Fruit fly (Drosophila melanogaster): ENCODE data around the gene nej.

The nej gene

DNA sequence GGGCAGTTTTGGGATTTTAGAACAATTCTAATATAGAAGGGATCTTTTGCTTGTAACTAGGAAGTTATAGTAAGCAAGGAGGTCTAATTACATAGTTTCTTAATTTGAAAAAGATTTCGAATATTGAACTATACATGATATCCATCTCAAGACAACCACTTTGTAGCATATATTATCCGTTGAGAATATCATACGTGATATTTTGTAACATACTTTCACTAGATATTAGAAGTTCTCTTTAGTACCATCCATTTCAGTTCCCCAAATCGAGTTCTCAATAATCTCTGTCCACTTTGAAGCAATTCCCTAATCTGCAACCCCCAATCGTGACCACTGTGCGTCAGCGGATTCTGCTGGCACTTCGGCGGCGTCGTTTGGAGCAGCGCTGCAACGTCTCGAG is 71.4 kb downstream of the nej start (continued):
- TF ChIP-seq CG6792 (GFP tag; optimal IDR thresholded peaks at IDR 0.05), result no peak
- no peak for TF ChIP-seq eg (GFP tag; IDR thresholded peaks at IDR 0.05)
- TF ChIP-seq Eip93F (GFP tag; optimal IDR thresholded peaks at IDR 0.05), result no peak
- no peak for TF ChIP-seq pdm3 (GFP tag; optimal IDR thresholded peaks at IDR 0.05)
- TF ChIP-seq salr (GFP tag; optimal IDR thresholded peaks at IDR 0.05), result no peak
- no peak for TF ChIP-seq CG32006 (GFP tag; optimal IDR thresholded peaks at IDR 0.05)
- peak; percentile 37 for TF ChIP-seq topi (GFP tag; optimal IDR thresholded peaks at IDR 0.05)
- no peak for TF ChIP-seq fd59A (GFP tag; optimal IDR thresholded peaks at IDR 0.05)
- no peak for TF ChIP-seq spab (GFP tag; optimal IDR thresholded peaks at IDR 0.05)
- TF ChIP-seq CG3032 (tag; optimal IDR thresholded peaks at IDR 0.05), result no peak
- TF ChIP-seq Hr4 (GFP tag; optimal IDR thresholded peaks at IDR 0.05), result no peak
- TF ChIP-seq CG11294 (GFP tag; IDR thresholded peaks at IDR 0.05), result no peak
- peak; percentile 82 for TF ChIP-seq Eip78C (GFP tag)

Measured in whole organism, prepupa.